Fruit fly (Drosophila melanogaster) whole organism, pupa: ENCODE results near the gene CG13693.

Source experiments
- CG10348 ChIP-seq: fragments of 200-800 bp; sonication (Bioruptor generic); IDR thresholded peaks from 2 replicates; pipeline ENCODE4 v1.3.6; 2022; ENCODE audit warnings: missing biosample characterization, missing genetic modification characterization
- CG12605 ChIP-seq: fragments of 200-800 bp; sonication (Bioruptor generic); IDR thresholded peaks from 2 replicates; pipeline ENCODE4 v1.3.6; 2022; ENCODE audit warnings: missing biosample characterization, missing genetic modification characterization
- CG13204 ChIP-seq: fragments of 200-800 bp; sonication (Bioruptor generic); optimal IDR thresholded peaks from 2 replicates; lab custom pipeline; 2018; ENCODE audit warnings: missing biosample characterization, mild to moderate bottlenecking, missing genetic modification characterization, moderate library complexity
- CG14655 ChIP-seq: fragments of 200-800 bp; sonication (Bioruptor generic); optimal IDR thresholded peaks from 3 replicates; lab custom pipeline; 2017; ENCODE audit warnings: mild to moderate bottlenecking, missing biosample characterization, missing genetic modification reagents, missing genetic modification characterization
- CG15710 ChIP-seq: fragments of 200-800 bp; sonication (Bioruptor generic); optimal IDR thresholded peaks from 2 replicates; lab custom pipeline; 2018; ENCODE audit warnings: missing biosample characterization, mild to moderate bottlenecking, missing genetic modification characterization, moderate library complexity
- CG17806 ChIP-seq: fragments of 200-800 bp; sonication (Bioruptor generic); optimal IDR thresholded peaks from 2 replicates; lab custom pipeline; 2018; ENCODE audit warnings: missing biosample characterization, mild to moderate bottlenecking, missing genetic modification characterization, moderate library complexity
- CG32121 ChIP-seq: fragments of 200-800 bp; sonication (Bioruptor generic); IDR thresholded peaks from 2 replicates; pipeline ENCODE4 v1.3.6; 2022; ENCODE audit warnings: missing biosample characterization, missing genetic modification characterization
- CG34367 ChIP-seq: fragments of 200-800 bp; sonication (Bioruptor generic); optimal IDR thresholded peaks from 2 replicates; lab custom pipeline; 2018; ENCODE audit warnings: missing biosample characterization, mild to moderate bottlenecking, missing genetic modification characterization
- CG4496 ChIP-seq: fragments of 200-800 bp; sonication (Bioruptor generic); IDR thresholded peaks from 3 replicates; pipeline ENCODE4 v1.3.6; 2022; ENCODE audit warnings: missing biosample characterization, missing genetic modification characterization
- CG8159 ChIP-seq: fragments of 200-800 bp; sonication (Bioruptor generic); optimal IDR thresholded peaks from 3 replicates; lab custom pipeline; 2018; ENCODE audit warnings: missing biosample characterization, mild to moderate bottlenecking, missing genetic modification characterization, moderate library complexity
- CG8301 ChIP-seq: fragments of 200-800 bp; sonication (Bioruptor generic); optimal IDR thresholded peaks from 2 replicates; lab custom pipeline; 2018; ENCODE audit warnings: missing biosample characterization, mild to moderate bottlenecking, missing genetic modification characterization
- CG9948 ChIP-seq: fragments of 200-800 bp; sonication (Bioruptor generic); optimal IDR thresholded peaks from 2 replicates; lab custom pipeline; 2018; ENCODE audit warnings: missing biosample characterization, mild to moderate bottlenecking, missing genetic modification characterization, moderate library complexity
- D1 ChIP-seq: fragments of 200-800 bp; sonication (Bioruptor generic); optimal IDR thresholded peaks from 2 replicates; lab custom pipeline; 2018; ENCODE audit warnings: missing biosample characterization, mild to moderate bottlenecking, missing genetic modification characterization, moderate library complexity
- EcR ChIP-seq: fragments of 200-800 bp; sonication (Bioruptor generic); optimal IDR thresholded peaks from 3 replicates; lab custom pipeline; 2019; ENCODE audit warnings: missing biosample characterization, missing genetic modification characterization, mild to moderate bottlenecking, moderate library complexity, missing genetic modification reagents
- Ets98B ChIP-seq: fragments of 200-800 bp; sonication (Bioruptor generic); IDR thresholded peaks from 2 replicates; pipeline ENCODE4 v1.3.6; 2022; ENCODE audit warnings: missing biosample characterization, missing genetic modification characterization
- Pif1A ChIP-seq: fragments of 200-800 bp; sonication (Bioruptor generic); optimal IDR thresholded peaks from 3 replicates; lab custom pipeline; 2016; ENCODE audit warnings: missing biosample characterization, missing genetic modification characterization
- Pif1B ChIP-seq: fragments of 200-800 bp; sonication (Bioruptor generic); optimal IDR thresholded peaks from 3 replicates; lab custom pipeline; 2016; ENCODE audit warnings: missing biosample characterization, missing genetic modification characterization
- Snoo ChIP-seq: fragments of 200-800 bp; sonication (Bioruptor generic); optimal IDR thresholded peaks from 3 replicates; lab custom pipeline; 2017; ENCODE audit warnings: missing biosample characterization, mild to moderate bottlenecking, missing genetic modification characterization, inconsistent platforms
- fd96Ca ChIP-seq: fragments of 200-800 bp; sonication (Bioruptor generic); IDR thresholded peaks from 3 replicates; pipeline ENCODE4 v1.3.6; 2022; ENCODE audit warnings: missing biosample characterization, missing genetic modification characterization
- gl ChIP-seq: fragments of 200-800 bp; sonication (Bioruptor generic); optimal IDR thresholded peaks from 2 replicates; lab custom pipeline; 2018; ENCODE audit warnings: missing biosample characterization, mild to moderate bottlenecking, missing genetic modification characterization
- rn ChIP-seq: fragments of 200-800 bp; sonication (Bioruptor generic); IDR thresholded peaks from 2 replicates; pipeline ENCODE4 v1.3.6; 2022; ENCODE audit warnings: missing biosample characterization, missing genetic modification characterization

The CG13693 gene

dm6 chr2L:243123-243522 lies 10.8 kb downstream of the CG13693 start:
- TF ChIP-seq Snoo (no peak), rn (GFP tag; lab: Robert Waterston, UW) (no peak), CG9948 (tag; lab: Kevin White, UChicago) (no peak), Pif1B (GFP tag; lab: Kevin White, UChicago) (no peak), CG14655 (GFP tag; lab: Kevin White, UChicago) (no peak), CG34367 (tag; lab: Kevin White, UChicago) (no peak), CG10348 (GFP tag; lab: Robert Waterston, UW) (no peak), fd96Ca (GFP tag; lab: Robert Waterston, UW) (no peak), CG13204 (GFP tag; lab: Kevin White, UChicago) (no peak), Ets98B (GFP tag; lab: Robert Waterston, UW) (no peak), CG32121 (GFP tag; lab: Robert Waterston, UW) (no peak), CG12605 (GFP tag; lab: Robert Waterston, UW) (no peak)

DNA sequence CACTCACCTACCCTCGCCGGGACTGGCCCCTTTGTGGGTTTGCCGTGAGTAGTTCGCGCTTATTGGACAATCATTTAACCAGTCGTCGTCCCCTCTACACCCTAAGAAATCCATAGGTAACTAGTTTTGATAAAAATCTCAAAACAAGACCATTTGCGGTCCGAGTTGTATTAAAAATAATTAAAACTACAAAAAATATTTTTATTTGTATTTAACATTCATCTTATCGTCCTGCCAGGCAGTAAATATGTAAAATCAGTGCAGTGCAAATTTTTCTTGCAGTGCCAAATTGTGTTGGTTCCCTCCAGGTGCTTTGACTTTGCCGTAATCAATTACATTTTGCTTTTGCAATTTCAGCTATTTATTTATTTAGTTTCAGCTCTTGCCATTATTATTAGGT lies 11.5 kb downstream of the CG13693 start:
- TF ChIP-seq CG4496 = peak; percentile 80
- TF ChIP-seq EcR (GFP tag; lab: Kevin White, UChicago) = no peak
- no peak for TF ChIP-seq CG34367 (tag; lab: Kevin White, UChicago)
- peak; percentile 56; the same call in 1 of the 2 replicates for TF ChIP-seq rn (GFP tag; lab: Robert Waterston, UW)
- no peak for TF ChIP-seq Pif1B (GFP tag; lab: Kevin White, UChicago)
- TF ChIP-seq Pif1A (GFP tag; lab: Kevin White, UChicago) = no peak
- TF ChIP-seq CG32121 (GFP tag; lab: Robert Waterston, UW) = peak; percentile 83
- TF ChIP-seq fd96Ca (GFP tag; lab: Robert Waterston, UW) = peak; percentile 85
- no peak for TF ChIP-seq CG15710
- TF ChIP-seq Ets98B (GFP tag; lab: Robert Waterston, UW) = peak; percentile 88
- TF ChIP-seq D1 = no peak
- TF ChIP-seq CG12605 (GFP tag; lab: Robert Waterston, UW) = 0 out of 2 replicates have a peak, but pooled peaks have one; percentile 22
- no peak for TF ChIP-seq CG8159 (tag; lab: Kevin White, UChicago)

DNA sequence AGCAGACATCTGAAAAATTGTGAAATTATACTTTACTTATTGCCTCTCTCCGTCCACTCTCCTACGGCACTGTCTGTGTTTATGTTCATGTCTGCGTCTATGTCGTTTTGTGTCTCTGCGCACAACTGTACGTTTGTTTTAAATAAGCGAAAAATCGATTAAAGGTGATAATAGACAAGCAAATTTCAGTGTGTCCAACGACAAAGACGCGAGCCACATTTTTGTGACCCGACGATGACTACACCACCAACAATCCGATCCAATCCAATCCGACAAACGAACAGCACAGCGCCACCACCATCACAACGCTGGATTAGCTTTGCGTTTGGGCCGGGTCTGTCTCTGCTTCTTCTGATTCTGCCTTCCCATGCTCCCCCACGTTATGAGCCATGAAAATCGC lies 12.3 kb downstream of the CG13693 start:
- no peak for TF ChIP-seq Pif1A (GFP tag; lab: Kevin White, UChicago)
- no peak for TF ChIP-seq CG12605 (GFP tag; lab: Robert Waterston, UW)
- no peak for TF ChIP-seq CG8159 (tag; lab: Kevin White, UChicago)
- no peak for TF ChIP-seq CG10348 (GFP tag; lab: Robert Waterston, UW)
- no peak for TF ChIP-seq CG15710
- TF ChIP-seq CG8301 (tag; lab: Kevin White, UChicago) = no peak
- TF ChIP-seq Pif1B (GFP tag; lab: Kevin White, UChicago) = no peak
- no peak for TF ChIP-seq Ets98B (GFP tag; lab: Robert Waterston, UW)
- TF ChIP-seq Snoo = no peak

DNA sequence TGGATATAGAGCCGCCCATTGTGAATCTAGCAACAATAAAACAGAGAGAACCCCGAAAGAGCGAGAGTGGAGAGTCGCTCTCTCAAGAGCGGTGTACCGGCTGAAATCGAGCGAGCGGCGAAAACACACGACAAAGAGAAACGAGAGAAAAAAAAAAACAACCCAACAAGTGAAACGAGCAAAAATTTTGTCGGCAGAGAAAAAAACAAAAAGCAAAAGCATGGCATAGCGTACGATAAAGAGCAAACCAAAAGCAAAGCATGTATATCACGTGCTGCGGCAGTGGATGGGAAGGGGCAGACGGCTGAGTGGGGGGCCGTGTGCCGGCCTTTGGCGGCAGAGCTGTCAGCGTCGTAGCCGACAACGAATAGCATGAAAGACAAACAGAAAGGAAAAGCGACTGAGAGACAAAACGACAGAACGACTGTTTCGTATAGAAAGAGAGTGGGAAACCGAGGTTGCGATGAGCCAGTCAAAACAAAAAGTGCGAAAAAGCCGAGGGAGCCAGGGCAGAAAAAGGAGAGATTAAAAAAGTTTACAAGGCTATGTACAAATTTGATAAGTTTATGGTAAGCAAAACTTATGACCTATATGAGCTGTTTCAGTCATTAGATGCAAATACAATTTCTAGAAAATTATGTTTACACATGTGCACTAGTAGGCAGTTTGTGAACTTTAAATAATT lies 14.5 kb downstream of the CG13693 start:
- peak; percentile 80 for TF ChIP-seq Pif1A (GFP tag; lab: Kevin White, UChicago)
- TF ChIP-seq fd96Ca (GFP tag; lab: Robert Waterston, UW) = peak; percentile 82
- peak; percentile 95 for TF ChIP-seq CG12605 (GFP tag; lab: Robert Waterston, UW)
- TF ChIP-seq rn (GFP tag; lab: Robert Waterston, UW) = peak; percentile 20; the same call in 1 of the 2 replicates
- no peak for TF ChIP-seq D1
- TF ChIP-seq gl (tag; lab: Kevin White, UChicago) = peak; percentile 86
- peak; percentile 61 for TF ChIP-seq CG15710
- TF ChIP-seq CG14655 (GFP tag; lab: Kevin White, UChicago) = peak; percentile 50
- peak; percentile 58 for TF ChIP-seq CG34367 (tag; lab: Kevin White, UChicago)
- no peak for TF ChIP-seq CG9948 (tag; lab: Kevin White, UChicago)
- TF ChIP-seq Pif1B (GFP tag; lab: Kevin White, UChicago) = peak; percentile 76
- TF ChIP-seq EcR (GFP tag; lab: Kevin White, UChicago) = peak; percentile 84
- peak; percentile 41 for TF ChIP-seq CG17806 (tag; lab: Kevin White, UChicago)
- TF ChIP-seq Snoo = peak; percentile 55
- no peak for TF ChIP-seq CG10348 (GFP tag; lab: Robert Waterston, UW)
- peak; percentile 87; the same call in 2 of the 3 replicates for TF ChIP-seq CG4496
- peak; percentile 85; the same call in 1 of the 2 replicates for TF ChIP-seq CG32121 (GFP tag; lab: Robert Waterston, UW)
- peak; percentile 90 for TF ChIP-seq CG13204 (GFP tag; lab: Kevin White, UChicago)
- TF ChIP-seq Ets98B (GFP tag; lab: Robert Waterston, UW) = peak; percentile 88
- TF ChIP-seq CG8159 (tag; lab: Kevin White, UChicago) = peak; percentile 54
- peak; percentile 25 for TF ChIP-seq CG8301 (tag; lab: Kevin White, UChicago)

dm6 chr2L:247432-247831 lies 15.1 kb downstream of the CG13693 start:
- TF ChIP-seq Ets98B (GFP tag; lab: Robert Waterston, UW) = no peak; the same call in 1 of the 2 replicates
- no peak for TF ChIP-seq CG12605 (GFP tag; lab: Robert Waterston, UW)
- TF ChIP-seq CG13204 (GFP tag; lab: Kevin White, UChicago) = no peak
- TF ChIP-seq D1 = no peak
- peak; percentile 94 for TF ChIP-seq EcR (GFP tag; lab: Kevin White, UChicago)
